Fruit fly (Drosophila melanogaster): ENCODE measurements around the gene Tb.

The Tb gene

dm6 chr3R:26654594-26654993 lies 1.6 kb upstream of the Tb start (continued):
- TF ChIP-seq ap (GFP tag; IDR thresholded peaks at IDR 0.05): no peak
- no peak for TF ChIP-seq toy (GFP tag; IDR thresholded peaks at IDR 0.05)
- TF ChIP-seq CG3281 (GFP tag; optimal IDR thresholded peaks at IDR 0.05): peak; percentile 63
- peak; percentile 35 for TF ChIP-seq az2 (GFP tag; optimal IDR thresholded peaks at IDR 0.05)
- TF ChIP-seq CG10267 (tag; optimal IDR thresholded peaks at IDR 0.05): no peak
- no peak for TF ChIP-seq cad (GFP tag; optimal IDR thresholded peaks at IDR 0.05)
- TF ChIP-seq Deaf1 (tag; optimal IDR thresholded peaks at IDR 0.05): no peak
- TF ChIP-seq CG2712 (tag; optimal IDR thresholded peaks at IDR 0.05): no peak
- TF ChIP-seq Xbp1 (GFP tag; optimal IDR thresholded peaks at IDR 0.05): peak; percentile 53
- TF ChIP-seq CrebB (tag; optimal IDR thresholded peaks at IDR 0.05): no peak
- no peak for TF ChIP-seq CG14710 (tag; optimal IDR thresholded peaks at IDR 0.05)
- no peak for TF ChIP-seq p53 (GFP tag; optimal IDR thresholded peaks at IDR 0.05)
- TF ChIP-seq repo (GFP tag; optimal IDR thresholded peaks at IDR 0.05): peak; percentile 3
- TF ChIP-seq CG17802 (tag; optimal IDR thresholded peaks at IDR 0.05): no peak
- no peak for TF ChIP-seq CG18262 (tag; optimal IDR thresholded peaks at IDR 0.05)
- no peak for TF ChIP-seq kni (GFP tag; optimal IDR thresholded peaks at IDR 0.05)
- no peak for TF ChIP-seq Atf3 (GFP tag; optimal IDR thresholded peaks at IDR 0.05)
- TF ChIP-seq Hr78 (GFP tag; optimal IDR thresholded peaks at IDR 0.05): no peak
- TF ChIP-seq CG8089 (GFP tag; optimal IDR thresholded peaks at IDR 0.05): no peak
- no peak for TF ChIP-seq crol (GFP tag; IDR thresholded peaks at IDR 0.05)
- peak; percentile 46 for TF ChIP-seq Camta (GFP tag; optimal IDR thresholded peaks at IDR 0.05)
- TF ChIP-seq Dfd (GFP tag; optimal IDR thresholded peaks at IDR 0.05): no peak
- no peak for TF ChIP-seq CG3163 (GFP tag; optimal IDR thresholded peaks at IDR 0.05)
- TF ChIP-seq sob (GFP tag; IDR thresholded peaks at IDR 0.05): peak; percentile 49; the same call in 1 of the 2 replicates
- no peak for TF ChIP-seq gt (GFP tag; IDR thresholded peaks at IDR 0.05)
- no peak for TF ChIP-seq psq (GFP tag; optimal IDR thresholded peaks at IDR 0.05)
- peak; percentile 17 for TF ChIP-seq CG17385 (GFP tag; optimal IDR thresholded peaks at IDR 0.05)
- peak; percentile 40; the same call in 1 of the 2 replicates for TF ChIP-seq stc (GFP tag; IDR thresholded peaks at IDR 0.05)
- no peak for TF ChIP-seq CG10431 (GFP tag; optimal IDR thresholded peaks at IDR 0.05)
- TF ChIP-seq Hey (tag; optimal IDR thresholded peaks at IDR 0.05): no peak
- no peak for TF ChIP-seq CG6683 (GFP tag; optimal IDR thresholded peaks at IDR 0.05)
- peak; percentile 21 for TF ChIP-seq pho (GFP tag; optimal IDR thresholded peaks at IDR 0.05)
- no peak for TF ChIP-seq tna (GFP tag; IDR thresholded peaks at IDR 0.05; ENCODE audit: partially characterized antibody)
- TF ChIP-seq sug (tag; optimal IDR thresholded peaks at IDR 0.05): no peak
- no peak for TF ChIP-seq CG8924 (tag; optimal IDR thresholded peaks at IDR 0.05)
- no peak for TF ChIP-seq CG11560 (tag; IDR thresholded peaks at IDR 0.05)
- no peak for TF ChIP-seq Neu2 (GFP tag; optimal IDR thresholded peaks at IDR 0.05; ENCODE audit: borderline replicate concordance)
- peak; percentile 35; the same call in 1 of the 2 replicates for TF ChIP-seq ranshi (GFP tag; IDR thresholded peaks at IDR 0.05)
- TF ChIP-seq CG2120 (GFP tag; optimal IDR thresholded peaks at IDR 0.05): peak; percentile 59
- TF ChIP-seq CG33213 (GFP tag; optimal IDR thresholded peaks at IDR 0.05): no peak
- peak; percentile 74 for TF ChIP-seq lab (GFP tag; optimal IDR thresholded peaks at IDR 0.05)
- no peak for TF ChIP-seq knrl (GFP tag; IDR thresholded peaks at IDR 0.05; ENCODE audit: partially characterized antibody)
- TF ChIP-seq Lhr (GFP tag; optimal IDR thresholded peaks at IDR 0.05): no peak
- no peak for TF ChIP-seq fru (optimal IDR thresholded peaks at IDR 0.05)
- no peak for TF ChIP-seq CG11723 (GFP tag; optimal IDR thresholded peaks at IDR 0.05)
- TF ChIP-seq CG30431 (GFP tag; optimal IDR thresholded peaks at IDR 0.05): peak; percentile 1
- 0 out of 2 replicates have a peak, but pooled peaks have one; percentile 39 for TF ChIP-seq klu (GFP tag; IDR thresholded peaks at IDR 0.05)
- no peak for TF ChIP-seq Doc3 (GFP tag; IDR thresholded peaks at IDR 0.05; ENCODE audit: partially characterized antibody)
- TF ChIP-seq Med (GFP tag): peak; percentile 92
- no peak for TF ChIP-seq Nf-YB (GFP tag; optimal IDR thresholded peaks at IDR 0.05)
- TF ChIP-seq CHES-1-like (GFP tag; optimal IDR thresholded peaks at IDR 0.05): peak; percentile 33
- TF ChIP-seq Rx (GFP tag; IDR thresholded peaks at IDR 0.05): peak; percentile 65

Measured in whole organism, embryonic.